Worm (Caenorhabditis elegans) whole organism, mixed stage, embryonic: ENCODE data around the gene F26D11.12.
A peak's percentile ranks its signal among the peaks of the same experiment; 100 is the strongest.

Experiments used
- M03D4.4 ChIP-seq: sonication (generic microtip); optimal IDR thresholded peaks from 2 replicates; lab custom pipeline; 2017; ENCODE audit warnings: mild to moderate bottlenecking, missing genetic modification characterization, missing compliant biosample characterization
- ceh-83 ChIP-seq: fragments of 200-800 bp; sonication (Bioruptor generic); optimal IDR thresholded peaks from 2 replicates; lab custom pipeline; 2018; ENCODE audit warnings: mild to moderate bottlenecking, missing genetic modification characterization, missing compliant biosample characterization
- drap-1 ChIP-seq: fragments of 200-800 bp; sonication (Bioruptor generic); optimal IDR thresholded peaks from 3 replicates; lab custom pipeline; 2018; ENCODE audit warnings: mild to moderate bottlenecking, missing genetic modification characterization, missing compliant biosample characterization
- elt-3 ChIP-seq: fragments of 150-350 bp; optimal IDR thresholded peaks from 2 replicates; lab custom pipeline; 2014; ENCODE audit warnings: missing biosample characterization, missing genetic modification characterization
- mab-5 ChIP-seq: fragments of 150-350 bp; optimal IDR thresholded peaks from 2 replicates; lab custom pipeline; 2014; ENCODE audit warnings: missing biosample characterization, missing genetic modification characterization
- nhr-12 ChIP-seq: fragments of 150-350 bp; optimal IDR thresholded peaks from 2 replicates; lab custom pipeline; 2014; ENCODE audit warnings: missing biosample characterization, missing genetic modification characterization
- nhr-2 ChIP-seq: fragments of 150-350 bp; optimal IDR thresholded peaks from 2 replicates; lab custom pipeline; 2014; ENCODE audit warnings: missing biosample characterization, missing genetic modification characterization
- nhr-28 ChIP-seq: fragments of 150-350 bp; optimal IDR thresholded peaks from 2 replicates; lab custom pipeline; 2014; ENCODE audit warnings: missing biosample characterization, missing genetic modification characterization
- pha-4 ChIP-seq: fragments of 150-350 bp; optimal IDR thresholded peaks from 2 replicates; lab custom pipeline; 2018; ENCODE audit warnings: missing biosample characterization, missing genetic modification reagents, missing genetic modification characterization
- snpc-4 ChIP-seq: fragments of 150-350 bp; optimal IDR thresholded peaks from 2 replicates; lab custom pipeline; 2014; ENCODE audit warnings: missing biosample characterization, missing genetic modification characterization
- ztf-11 ChIP-seq: fragments of 150-350 bp; optimal IDR thresholded peaks from 2 replicates; lab custom pipeline; 2014; ENCODE audit warnings: missing biosample characterization, missing genetic modification characterization

DNA sequence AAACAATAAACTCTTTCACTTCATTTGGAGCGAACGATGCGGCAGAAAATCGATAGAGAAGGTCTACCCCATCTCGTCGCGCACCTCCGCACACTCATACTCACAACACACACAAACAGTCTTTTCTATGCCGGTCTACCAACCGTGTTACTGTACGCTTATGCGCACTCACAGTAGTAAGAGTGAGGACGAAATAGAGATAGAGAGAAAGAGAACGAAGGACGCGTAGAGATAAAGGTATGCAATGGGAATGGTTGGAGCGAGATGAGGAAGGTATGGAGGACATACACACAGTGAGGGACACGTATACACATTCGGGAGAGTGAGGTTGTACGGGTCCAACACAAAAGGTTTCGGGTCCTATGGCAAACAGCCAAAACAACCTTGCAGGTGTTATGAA, 23.7 kb upstream of the F26D11.12 start:
- TF ChIP-seq ceh-83 (GFP tag; lab: Kevin White, UChicago) = no peak
- no peak for TF ChIP-seq nhr-12
- no peak for TF ChIP-seq ztf-11 (tag; lab: Kevin White, UChicago)
- TF ChIP-seq drap-1 (GFP tag; lab: Kevin White, UChicago) = peak; percentile 55
- TF ChIP-seq snpc-4 (tag; lab: Kevin White, UChicago) = no peak
- no peak for TF ChIP-seq M03D4.4 (tag; lab: Kevin White, UChicago)
- peak; percentile 98 for TF ChIP-seq nhr-2 (tag; lab: Kevin White, UChicago)
- TF ChIP-seq mab-5 = no peak
- TF ChIP-seq elt-3 (tag; lab: Kevin White, UChicago) = no peak
- no peak for TF ChIP-seq nhr-28 (tag; lab: Kevin White, UChicago)
- no peak for TF ChIP-seq pha-4 (tag; lab: Kevin White, UChicago)
